Worm (Caenorhabditis elegans) whole organism, young adult: ENCODE measurements around the gene srh-243.

Experiments
- B0019.2 ChIP-seq: fragments of 200-800 bp; sonication (Bioruptor generic); conservative IDR thresholded peaks from 2 replicates; pipeline ENCODE4 v1.3.6; 2022; ENCODE audit warnings: missing genetic modification reagents, missing genetic modification characterization, missing compliant biosample characterization
- K11D2.4 ChIP-seq: fragments of 200-800 bp; sonication (Bioruptor generic); IDR thresholded peaks from 2 replicates; pipeline ENCODE4 v1.3.6; 2022; ENCODE audit warnings: missing genetic modification reagents, missing genetic modification characterization, missing compliant biosample characterization
- Y67H2A.10 ChIP-seq: fragments of 200-800 bp; sonication (Bioruptor generic); conservative IDR thresholded peaks from 2 replicates; pipeline ENCODE4 v1.3.6; 2022; ENCODE audit warnings: missing genetic modification reagents, missing genetic modification characterization, missing compliant biosample characterization
- egrh-3 ChIP-seq: fragments of 200-800 bp; sonication (Bioruptor generic); IDR thresholded peaks from 2 replicates; pipeline ENCODE4 v1.3.6; 2022; ENCODE audit warnings: missing genetic modification reagents, missing genetic modification characterization, missing compliant biosample characterization
- unc-62 ChIP-seq: fragments of 150-350 bp; optimal IDR thresholded peaks from 2 replicates; lab custom pipeline; 2014; ENCODE audit warnings: missing biosample characterization, missing genetic modification reagents, missing genetic modification characterization
- ztf-25 ChIP-seq: fragments of 200-800 bp; sonication (Bioruptor generic); IDR thresholded peaks from 2 replicates; pipeline ENCODE4 v1.3.6; 2022; ENCODE audit warnings: missing genetic modification reagents, missing genetic modification characterization, missing compliant biosample characterization

DNA sequence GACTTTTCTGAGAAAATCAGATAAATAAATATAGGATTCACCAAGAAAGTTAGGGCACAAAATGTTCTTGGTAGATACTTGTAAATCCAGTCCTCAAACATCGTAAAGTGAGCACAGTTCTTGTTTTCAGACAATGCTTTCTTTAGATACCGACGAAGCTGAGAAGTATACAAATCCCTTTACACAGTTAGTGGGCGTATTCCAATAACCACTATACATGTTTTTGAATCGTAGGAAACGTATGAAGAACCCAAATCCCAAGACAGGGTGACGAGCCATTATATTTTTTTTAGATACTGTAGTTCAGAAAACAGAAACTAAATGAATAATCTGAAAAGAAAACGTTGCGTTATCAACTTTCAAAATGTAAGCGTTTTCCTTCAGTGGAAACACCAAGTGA, 24.5 kb upstream of the srh-243 start, which contains the start of gene srj-44:
- TF ChIP-seq K11D2.4 (GFP tag; lab: Robert Waterston, UW) (no peak), B0019.2 (GFP tag; lab: Robert Waterston, UW) (no peak), egrh-3 (no peak), unc-62 (GFP tag; lab: Kevin White, UChicago) (no peak), Y67H2A.10 (GFP tag; lab: Robert Waterston, UW) (no peak), ztf-25 (GFP tag; lab: Robert Waterston, UW) (no peak)
